Worm (Caenorhabditis elegans) whole organism, young adult: Measurements from ENCODE around the gene twk-12.

Experiments used
- F52B5.7 ChIP-seq: sonication (generic microtip); optimal IDR thresholded peaks from 2 replicates; lab custom pipeline; 2016; ENCODE audit warnings: mild to moderate bottlenecking, missing genetic modification characterization, missing compliant biosample characterization
- Y56A3A.18 ChIP-seq: fragments of 200-800 bp; sonication (Bioruptor generic); IDR thresholded peaks from 2 replicates; pipeline ENCODE4 v1.3.6; 2022; ENCODE audit warnings: missing genetic modification reagents, missing genetic modification characterization, missing compliant biosample characterization
- ama-1 ChIP-seq, 3 experiments: fragments of 150-350 bp in 1 of 3; sonication (generic microtip) in 2 of 3; optimal IDR thresholded peaks; 2 replicates each; lab custom pipeline; 2014 to 2018; ENCODE audit warnings: missing biosample characterization in 2 of 3, missing genetic modification characterization in 2 of 3, missing genetic modification reagents in 2 of 3
- attf-3 ChIP-seq: fragments of 200-800 bp; sonication (Bioruptor generic); conservative IDR thresholded peaks from 2 replicates; pipeline ENCODE4 v1.3.6; 2022; ENCODE audit warnings: missing genetic modification reagents, missing genetic modification characterization, missing compliant biosample characterization
- hlh-12 ChIP-seq: sonication (generic microtip); optimal IDR thresholded peaks from 2 replicates; lab custom pipeline; 2016; ENCODE audit warnings: missing genetic modification characterization, missing compliant biosample characterization
- hmg-1.2 ChIP-seq: fragments of 200-800 bp; sonication (Bioruptor generic); IDR thresholded peaks from 2 replicates; pipeline ENCODE4 v1.3.6; 2022; ENCODE audit warnings: missing genetic modification reagents, missing genetic modification characterization, missing compliant biosample characterization
- nhr-179 ChIP-seq: sonication (generic microtip); optimal IDR thresholded peaks from 2 replicates; lab custom pipeline; 2016; ENCODE audit warnings: mild to moderate bottlenecking, missing genetic modification characterization, missing compliant biosample characterization
- somi-1 ChIP-seq: fragments of 200-800 bp; sonication (Bioruptor generic); optimal IDR thresholded peaks from 2 replicates; lab custom pipeline; 2018; ENCODE audit warnings: mild to moderate bottlenecking, missing genetic modification characterization, missing compliant biosample characterization
- unc-62 ChIP-seq: fragments of 150-350 bp; optimal IDR thresholded peaks from 2 replicates; lab custom pipeline; 2014; ENCODE audit warnings: missing biosample characterization, missing genetic modification reagents, missing genetic modification characterization
- ztf-22 ChIP-seq: fragments of 200-800 bp; sonication (Bioruptor generic); optimal IDR thresholded peaks from 2 replicates; lab custom pipeline; 2018; ENCODE audit warnings: mild to moderate bottlenecking, missing genetic modification characterization, moderate library complexity, missing compliant biosample characterization
- ztf-25 ChIP-seq: fragments of 200-800 bp; sonication (Bioruptor generic); IDR thresholded peaks from 2 replicates; pipeline ENCODE4 v1.3.6; 2022; ENCODE audit warnings: missing genetic modification reagents, missing genetic modification characterization, missing compliant biosample characterization

DNA sequence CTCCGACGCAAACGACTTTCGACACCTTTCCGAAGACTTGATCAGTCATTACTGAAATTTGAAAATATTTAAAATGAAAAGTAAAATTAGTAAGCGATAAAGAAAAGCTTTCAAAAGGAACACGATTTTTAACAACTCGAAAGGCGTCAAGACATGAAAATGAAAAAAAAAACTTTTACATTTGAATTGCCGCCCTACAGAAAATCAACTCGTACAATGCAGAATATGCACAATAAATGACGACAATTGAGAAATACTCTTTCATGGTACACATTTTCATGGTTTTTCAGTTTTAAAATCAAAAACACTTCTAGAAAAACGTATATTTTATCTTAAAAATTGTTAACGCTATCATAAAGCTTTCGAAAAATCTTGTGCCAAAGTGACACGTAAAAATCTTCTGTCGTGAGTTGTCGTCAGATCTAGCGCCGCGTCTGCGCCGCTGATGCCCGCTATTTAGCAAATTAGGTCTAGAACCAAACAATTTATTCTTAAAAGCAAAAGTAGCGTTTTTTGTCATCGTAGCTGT is 5.9 kb upstream of the twk-12 start, which contains the start of gene sqv-4:
- TF ChIP-seq ztf-22: no peak
- TF ChIP-seq unc-62: no peak
- no peak for TF ChIP-seq nhr-179
- TF ChIP-seq Y56A3A.18 (GFP tag; lab: Robert Waterston, UW): no peak
- no peak for TF ChIP-seq F52B5.7 (tag; lab: Kevin White, UChicago)
- TF ChIP-seq somi-1 (GFP tag; lab: Kevin White, UChicago): no peak
- no peak for TF ChIP-seq hmg-1.2 (GFP tag; lab: Robert Waterston, UW)
- no peak for TF ChIP-seq attf-3
- no peak for TF ChIP-seq ama-1 (optimal IDR thresholded peaks at IDR 0.05; lab: Kevin White, UChicago)
- TF ChIP-seq ama-1 (GFP tag; optimal IDR thresholded peaks at IDR 0.05; lab: Kevin White, UChicago): no peak
- no peak for TF ChIP-seq hlh-12 (tag; lab: Kevin White, UChicago)
- no peak for TF ChIP-seq ztf-25 (GFP tag; lab: Robert Waterston, UW)
